Worm (Caenorhabditis elegans) whole organism, L2 larva: ENCODE measurements around the gene R12B2.8.

Experiments
- C34F6.9 ChIP-seq: fragments of 150-350 bp; optimal IDR thresholded peaks from 2 replicates; lab custom pipeline; 2014; ENCODE audit warnings: missing biosample characterization, missing genetic modification characterization
- F13H6.1 ChIP-seq: sonication (generic microtip); optimal IDR thresholded peaks from 2 replicates; lab custom pipeline; 2016; ENCODE audit warnings: missing genetic modification characterization, missing compliant biosample characterization
- R02D3.7 ChIP-seq: fragments of 150-350 bp; optimal IDR thresholded peaks from 2 replicates; lab custom pipeline; 2014; ENCODE audit warnings: missing biosample characterization, missing genetic modification characterization
- Y55F3AM.14 ChIP-seq: fragments of 200-800 bp; sonication (Bioruptor generic); optimal IDR thresholded peaks from 2 replicates; lab custom pipeline; 2018; ENCODE audit warnings: mild to moderate bottlenecking, missing genetic modification characterization, missing compliant biosample characterization
- ZK546.5 ChIP-seq: sonication (generic microtip); optimal IDR thresholded peaks from 2 replicates; lab custom pipeline; 2017; ENCODE audit warnings: missing biosample characterization, missing genetic modification characterization
- ama-1 ChIP-seq: fragments of 150-350 bp; optimal IDR thresholded peaks from 2 replicates; lab custom pipeline; 2018; ENCODE audit warnings: inconsistent platforms
- ceh-16 ChIP-seq: fragments of 150-350 bp; optimal IDR thresholded peaks from 2 replicates; lab custom pipeline; 2014; ENCODE audit warnings: missing biosample characterization, missing genetic modification characterization
- ceh-82 ChIP-seq: fragments of 150-350 bp; optimal IDR thresholded peaks from 2 replicates; lab custom pipeline; 2014; ENCODE audit warnings: missing biosample characterization, missing genetic modification characterization
- egl-27 ChIP-seq: sonication (generic microtip); optimal IDR thresholded peaks from 3 replicates; lab custom pipeline; 2017; ENCODE audit warnings: missing biosample characterization, missing genetic modification reagents, missing genetic modification characterization
- elt-1 ChIP-seq: fragments of 150-350 bp; optimal IDR thresholded peaks from 2 replicates; lab custom pipeline; 2014; ENCODE audit warnings: missing biosample characterization, missing genetic modification characterization
- elt-3 ChIP-seq: sonication (generic microtip); optimal IDR thresholded peaks from 2 replicates; lab custom pipeline; 2017; ENCODE audit warnings: missing biosample characterization, missing genetic modification characterization
- gmeb-1 ChIP-seq: fragments of 150-350 bp; optimal IDR thresholded peaks from 2 replicates; lab custom pipeline; 2014; ENCODE audit warnings: missing biosample characterization, missing genetic modification characterization
- lin-13 ChIP-seq: fragments of 150-350 bp; optimal IDR thresholded peaks from 2 replicates; lab custom pipeline; 2014; ENCODE audit warnings: missing biosample characterization, missing genetic modification reagents, missing genetic modification characterization
- lin-39 ChIP-seq: fragments of 150-350 bp; optimal IDR thresholded peaks from 2 replicates; lab custom pipeline; 2014; ENCODE audit warnings: missing biosample characterization, missing genetic modification reagents, missing genetic modification characterization
- mab-5 ChIP-seq: fragments of 150-350 bp; optimal IDR thresholded peaks from 2 replicates; lab custom pipeline; 2014; ENCODE audit warnings: missing biosample characterization, missing genetic modification characterization
- nhr-10 ChIP-seq: sonication (generic microtip); optimal IDR thresholded peaks from 2 replicates; lab custom pipeline; 2017; ENCODE audit warnings: missing biosample characterization, missing genetic modification characterization
- nhr-11 ChIP-seq: fragments of 150-350 bp; optimal IDR thresholded peaks from 2 replicates; lab custom pipeline; 2014; ENCODE audit warnings: missing biosample characterization, missing genetic modification characterization
- nhr-129 ChIP-seq: fragments of 150-350 bp; optimal IDR thresholded peaks from 2 replicates; lab custom pipeline; 2014; ENCODE audit warnings: missing biosample characterization, missing genetic modification characterization
- nhr-21 ChIP-seq: fragments of 150-350 bp; optimal IDR thresholded peaks from 2 replicates; lab custom pipeline; 2014; ENCODE audit warnings: missing biosample characterization, missing genetic modification characterization
- nhr-23 ChIP-seq: fragments of 150-350 bp; optimal IDR thresholded peaks from 2 replicates; lab custom pipeline; 2014; ENCODE audit warnings: missing biosample characterization, missing genetic modification reagents, missing genetic modification characterization
- nhr-237 ChIP-seq: fragments of 150-350 bp; optimal IDR thresholded peaks from 2 replicates; lab custom pipeline; 2014; ENCODE audit warnings: missing biosample characterization, missing genetic modification characterization
- nhr-25 ChIP-seq: fragments of 150-350 bp; sonication (generic microtip); optimal IDR thresholded peaks from 3 replicates; lab custom pipeline; 2014; ENCODE audit warnings: missing biosample characterization, missing genetic modification characterization
- nhr-6 ChIP-seq: fragments of 150-350 bp; optimal IDR thresholded peaks from 2 replicates; lab custom pipeline; 2014; ENCODE audit warnings: missing biosample characterization, missing genetic modification characterization
- nhr-77 ChIP-seq: fragments of 150-350 bp; optimal IDR thresholded peaks from 2 replicates; lab custom pipeline; 2014; ENCODE audit warnings: missing biosample characterization, missing genetic modification characterization
- skn-1 ChIP-seq: sonication (generic microtip); optimal IDR thresholded peaks from 2 replicates; lab custom pipeline; 2017; ENCODE audit warnings: missing biosample characterization, missing genetic modification characterization
- sma-3 ChIP-seq: sonication (generic microtip); optimal IDR thresholded peaks from 2 replicates; lab custom pipeline; 2016; ENCODE audit warnings: missing genetic modification reagents, missing genetic modification characterization, missing compliant biosample characterization
- sma-9 ChIP-seq, 2 experiments: fragments of 150-350 bp in 1 of 2; sonication (generic microtip) in 1 of 2; optimal IDR thresholded peaks; 2 replicates each; lab custom pipeline; 2014 to 2016; ENCODE audit warnings: missing genetic modification characterization in 2 of 2, mild to moderate bottlenecking in 1 of 2, missing biosample characterization in 1 of 2, missing compliant biosample characterization in 1 of 2, missing genetic modification reagents in 1 of 2, moderate library complexity in 1 of 2
- snpc-4 ChIP-seq: fragments of 150-350 bp; optimal IDR thresholded peaks from 2 replicates; lab custom pipeline; 2014; ENCODE audit warnings: missing biosample characterization, missing genetic modification characterization
- unc-39 ChIP-seq: fragments of 150-350 bp; optimal IDR thresholded peaks from 2 replicates; lab custom pipeline; 2014; ENCODE audit warnings: missing biosample characterization, missing genetic modification characterization
- unc-55 ChIP-seq: fragments of 150-350 bp; sonication (generic microtip); optimal IDR thresholded peaks from 3 replicates; lab custom pipeline; 2014; ENCODE audit warnings: missing biosample characterization, missing genetic modification reagents, missing genetic modification characterization
- unc-62 ChIP-seq: fragments of 150-350 bp; optimal IDR thresholded peaks from 2 replicates; lab custom pipeline; 2014; ENCODE audit warnings: missing biosample characterization, missing genetic modification reagents, missing genetic modification characterization
- zag-1 ChIP-seq: fragments of 150-350 bp; optimal IDR thresholded peaks from 2 replicates; lab custom pipeline; 2014; ENCODE audit warnings: missing biosample characterization, missing genetic modification characterization
- ztf-11 ChIP-seq: sonication (generic microtip); optimal IDR thresholded peaks from 2 replicates; lab custom pipeline; 2017; ENCODE audit warnings: missing biosample characterization, missing genetic modification characterization

R12B2.8 gene

DNA sequence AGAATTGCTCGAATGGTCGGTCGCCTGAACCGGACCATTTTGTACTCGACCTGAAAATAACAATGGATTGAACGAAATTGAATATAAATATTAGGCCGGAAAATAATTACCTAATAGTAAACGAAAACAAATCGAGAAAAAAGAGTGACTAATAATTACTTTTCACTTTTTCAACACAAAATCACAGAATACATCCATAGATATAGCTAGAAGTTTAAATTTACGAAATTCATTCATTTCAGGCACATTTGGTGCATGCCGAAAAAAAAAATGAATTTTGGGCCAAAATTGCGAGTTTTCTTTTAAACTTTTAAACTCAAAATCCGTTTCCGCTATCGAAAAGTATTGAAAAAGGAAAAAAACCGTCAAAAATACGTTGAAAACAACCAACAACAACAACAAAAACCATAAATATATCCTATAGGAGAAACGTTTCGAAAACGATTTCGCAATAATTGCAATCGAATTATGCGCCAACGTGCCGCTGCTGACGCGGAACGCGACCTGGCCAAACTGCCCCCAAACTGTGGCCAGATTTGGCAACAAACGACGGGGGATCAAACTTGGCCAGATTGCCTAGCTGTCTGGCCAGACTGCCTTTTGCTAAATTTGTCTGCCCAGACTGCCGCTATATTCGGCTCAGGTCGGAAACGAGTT lies 38.3 kb upstream of the R12B2.8 start, which contains the start of gene Y37B11A.3 (continued):
- peak; percentile 71 for TF ChIP-seq nhr-129
- peak; percentile 7 for TF ChIP-seq ceh-82 (tag; lab: Kevin White, UChicago)
- TF ChIP-seq elt-3 (tag; lab: Kevin White, UChicago): no peak
- TF ChIP-seq ama-1: no peak
- TF ChIP-seq sma-9 (GFP tag; optimal IDR thresholded peaks at IDR 0.05; lab: Kevin White, UChicago): peak; percentile 81
- TF ChIP-seq sma-9 (tag; optimal IDR thresholded peaks at IDR 0.05; lab: Kevin White, UChicago): no peak
- TF ChIP-seq F13H6.1: peak; percentile 61
- TF ChIP-seq unc-39 (tag; lab: Kevin White, UChicago): no peak
- no peak for TF ChIP-seq ZK546.5 (tag; lab: Kevin White, UChicago)
- TF ChIP-seq nhr-6 (tag; lab: Kevin White, UChicago): no peak
- peak; percentile 76 for TF ChIP-seq nhr-25 (tag; lab: Kevin White, UChicago)

DNA sequence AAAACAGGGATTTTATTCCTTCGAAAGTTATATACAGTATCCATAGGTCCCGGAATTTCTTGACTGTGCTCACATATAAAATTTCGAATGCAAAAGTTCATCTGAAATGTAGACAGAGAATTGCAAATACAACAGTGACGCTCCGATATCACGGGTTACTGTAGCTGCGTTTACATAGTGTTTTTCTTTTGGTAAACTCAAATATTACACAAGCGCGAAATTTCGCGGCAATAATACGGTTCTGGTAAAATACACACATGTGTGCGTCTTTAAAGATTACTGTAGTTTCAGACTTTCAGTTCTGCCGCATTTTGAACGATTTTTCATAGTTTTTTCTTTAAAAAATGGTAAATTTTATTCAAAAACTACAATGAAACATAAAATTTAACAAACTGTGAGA lies 33.2 kb upstream of the R12B2.8 start, which contains the start of gene rev-3:
rev-3 (minus strand) TSS at position 101 of the 400 bp plus-strand sequence.
- TF ChIP-seq R02D3.7 (tag; lab: Kevin White, UChicago): no peak
- TF ChIP-seq lin-13 (GFP tag; lab: Kevin White, UChicago): no peak
- TF ChIP-seq snpc-4 (tag; lab: Kevin White, UChicago): no peak
- no peak for TF ChIP-seq zag-1
- TF ChIP-seq elt-1 (tag; lab: Kevin White, UChicago): no peak
- TF ChIP-seq F13H6.1: no peak
- TF ChIP-seq ztf-11 (tag; lab: Kevin White, UChicago): no peak
- TF ChIP-seq nhr-21: no peak
- TF ChIP-seq, all 48 proteins: peak for 0

DNA sequence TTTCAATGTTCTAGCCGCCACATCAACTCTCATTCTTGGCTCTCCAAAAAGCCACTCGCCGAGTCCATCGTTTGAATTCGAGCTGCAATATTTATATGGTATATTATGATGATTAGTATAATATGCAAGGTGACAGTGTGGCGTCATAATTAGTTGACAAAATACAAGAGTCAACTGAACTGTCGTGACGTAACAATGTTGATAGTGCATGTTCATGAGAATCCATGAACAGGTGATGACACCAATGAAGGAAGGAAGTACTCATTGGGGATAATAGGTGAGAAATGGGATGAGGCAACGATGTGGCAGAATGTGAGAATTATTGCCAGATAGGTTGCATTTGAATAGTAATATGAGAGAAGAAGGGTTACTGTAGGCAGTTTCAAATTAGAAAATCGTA lies 28.7 kb upstream of the R12B2.8 start:
- no peak for TF ChIP-seq nhr-23 (tag; lab: Kevin White, UChicago)
- no peak for TF ChIP-seq R02D3.7 (tag; lab: Kevin White, UChicago)
- no peak for TF ChIP-seq unc-62 (GFP tag; lab: Kevin White, UChicago)
- TF ChIP-seq mab-5 (tag; lab: Kevin White, UChicago): no peak
- TF ChIP-seq nhr-129: no peak
- no peak for TF ChIP-seq elt-1 (tag; lab: Kevin White, UChicago)
- no peak for TF ChIP-seq ztf-11 (tag; lab: Kevin White, UChicago)
- TF ChIP-seq egl-27 (tag; lab: Kevin White, UChicago): no peak
- TF ChIP-seq sma-3 (GFP tag; lab: Kevin White, UChicago): no peak
- no peak for TF ChIP-seq lin-39
- no peak for TF ChIP-seq nhr-77 (tag; lab: Kevin White, UChicago)
- no peak for TF ChIP-seq snpc-4 (tag; lab: Kevin White, UChicago)
- TF ChIP-seq C34F6.9 (tag; lab: Kevin White, UChicago): no peak
- TF ChIP-seq ceh-16 (tag; lab: Kevin White, UChicago): no peak
- TF ChIP-seq unc-39 (tag; lab: Kevin White, UChicago): no peak
- TF ChIP-seq unc-55 (GFP tag; lab: Kevin White, UChicago): no peak

DNA sequence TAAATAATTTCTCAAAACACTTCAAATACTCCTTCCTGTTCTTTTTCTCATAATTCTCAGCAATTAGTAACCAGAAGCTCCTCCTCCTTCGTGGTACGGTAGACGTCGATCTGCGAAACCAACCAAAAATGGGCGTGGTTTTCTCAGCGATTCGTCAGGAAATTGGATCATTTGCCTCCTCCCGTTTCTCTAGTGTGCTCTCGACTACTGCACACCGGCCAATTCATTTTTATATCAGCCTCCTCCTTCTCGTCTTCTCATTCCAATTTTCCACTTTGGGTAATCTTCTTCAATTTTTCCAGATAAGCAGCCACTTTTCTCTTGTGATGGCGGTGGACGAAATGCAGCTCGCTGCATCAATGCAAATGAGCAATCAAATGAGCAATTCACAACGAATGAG lies 25.0 kb upstream of the R12B2.8 start, which contains the start of gene ceh-10:
ceh-10 (plus strand) TSS at position 301 of the 400 bp plus-strand sequence.
- TF ChIP-seq unc-62 (GFP tag; lab: Kevin White, UChicago): no peak
- no peak for TF ChIP-seq Y55F3AM.14 (GFP tag; lab: Kevin White, UChicago)
- no peak for TF ChIP-seq nhr-77 (tag; lab: Kevin White, UChicago)
- TF ChIP-seq nhr-6 (tag; lab: Kevin White, UChicago): no peak

DNA sequence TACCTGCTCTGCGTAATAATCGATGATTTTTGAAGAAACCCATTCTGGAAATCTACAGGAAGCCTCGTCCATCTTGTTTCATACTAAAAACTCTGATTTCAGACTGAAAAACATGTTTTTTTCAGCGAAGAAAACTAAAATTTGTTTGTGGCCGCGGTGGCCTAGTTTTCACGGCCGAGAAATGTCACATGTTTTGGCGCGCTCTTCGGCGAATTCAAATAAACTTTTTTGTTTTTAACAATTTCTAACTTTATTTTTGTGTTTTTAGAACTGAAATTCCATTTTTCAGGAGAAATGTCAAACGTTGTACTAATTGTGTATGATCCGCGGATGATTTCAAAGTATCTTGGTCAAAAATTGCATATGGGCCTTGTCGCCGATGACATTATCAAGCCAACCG lies 20.7 kb upstream of the R12B2.8 start, which contains the start of the genes polq-1 and him-10:
polq-1 (minus strand) TSS at position 190 of the 400 bp plus-strand sequence.
him-10 (plus strand) TSS at position 290 of the 400 bp plus-strand sequence.
- TF ChIP-seq gmeb-1 (peak; percentile 47), skn-1 (tag; lab: Kevin White, UChicago) (no peak), C34F6.9 (tag; lab: Kevin White, UChicago) (peak; percentile 44)

DNA sequence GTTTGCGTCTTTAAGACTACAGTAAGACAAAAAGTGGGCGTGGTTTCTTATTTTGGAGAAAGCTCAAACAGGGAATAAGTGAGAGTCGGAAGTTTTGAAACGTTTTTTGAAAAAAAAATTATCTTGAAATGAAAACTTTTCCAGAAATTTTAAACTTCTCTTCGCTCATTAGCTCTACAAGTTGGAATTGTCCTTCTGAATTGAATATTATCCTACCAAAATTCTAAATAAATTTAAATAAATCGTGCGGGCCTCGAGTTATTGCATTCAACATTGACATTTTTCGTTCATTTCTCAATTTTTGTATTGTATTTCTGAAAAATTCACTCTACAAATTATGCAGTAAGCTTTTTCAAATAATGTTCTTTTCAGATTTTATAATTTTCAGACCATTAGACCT lies 18.4 kb upstream of the R12B2.8 start, which contains the start of gene R12B2.3:
R12B2.3 (plus strand) TSS at position 301 of the 400 bp plus-strand sequence.
- TF ChIP-seq lin-39 (no peak), snpc-4 (tag; lab: Kevin White, UChicago) (no peak), ztf-11 (tag; lab: Kevin White, UChicago) (no peak), mab-5 (tag; lab: Kevin White, UChicago) (no peak), nhr-77 (tag; lab: Kevin White, UChicago) (no peak), sma-9 (GFP tag; optimal IDR thresholded peaks at IDR 0.05; lab: Kevin White, UChicago) (no peak), sma-9 (tag; optimal IDR thresholded peaks at IDR 0.05; lab: Kevin White, UChicago) (no peak), unc-39 (tag; lab: Kevin White, UChicago) (no peak), Y55F3AM.14 (GFP tag; lab: Kevin White, UChicago) (no peak), egl-27 (tag; lab: Kevin White, UChicago) (no peak), nhr-237 (no peak), C34F6.9 (tag; lab: Kevin White, UChicago) (no peak), gmeb-1 (no peak), nhr-11 (tag; lab: Kevin White, UChicago) (no peak), ama-1 (no peak), nhr-10 (tag; lab: Kevin White, UChicago) (no peak)
- TF ChIP-seq, all 48 proteins: peak for 0
